Fruit fly (Drosophila melanogaster): ENCODE measurements around the gene Sarm.

DNA sequence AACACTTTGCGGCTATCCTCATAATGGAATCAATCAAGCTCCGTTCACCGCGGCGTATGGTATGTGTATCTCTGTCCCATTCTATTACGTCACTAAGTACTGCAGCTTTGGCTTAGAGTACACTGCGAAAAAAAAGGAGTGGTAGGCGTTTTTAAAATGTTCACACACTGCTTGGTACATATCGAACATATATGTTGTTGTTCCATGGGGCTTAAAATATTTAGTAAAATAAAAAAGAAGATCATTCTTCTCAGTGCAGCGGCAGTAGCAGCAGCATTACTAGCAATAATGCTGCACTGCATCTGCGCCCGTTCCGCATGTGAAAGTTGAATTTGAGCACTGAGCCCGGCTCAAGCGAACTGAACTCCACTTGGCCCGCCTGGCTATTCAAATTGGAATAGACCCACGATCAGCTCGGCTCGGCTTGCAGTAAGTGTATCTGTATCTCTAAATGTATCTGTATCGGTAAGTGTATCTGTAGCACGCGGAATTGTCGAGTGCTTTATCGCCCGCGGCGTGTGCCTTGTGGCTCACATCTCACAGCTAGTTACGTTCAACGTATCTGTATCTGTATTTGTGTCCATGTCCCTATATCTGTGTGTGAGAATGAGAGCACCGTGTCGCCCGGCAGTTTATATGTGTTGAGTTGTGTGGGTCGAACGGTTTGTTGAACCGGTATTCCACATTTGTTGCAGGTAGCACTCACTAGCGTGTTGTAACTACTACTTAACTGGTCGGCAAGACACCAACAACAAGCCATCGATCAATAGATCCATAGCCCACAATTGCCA lies 89.7 kb downstream of the Sarm start:
- no peak for TF ChIP-seq psq (optimal IDR thresholded peaks at IDR 0.05)
- TF ChIP-seq h (optimal IDR thresholded peaks at IDR 0.05), result no peak
- TF ChIP-seq insv (optimal IDR thresholded peaks at IDR 0.05), result no peak
- no peak for TF ChIP-seq ttk (optimal IDR thresholded peaks at IDR 0.05)
- no peak for TF ChIP-seq Sin3A (optimal IDR thresholded peaks at IDR 0.05)
- no peak for TF ChIP-seq Myc (optimal IDR thresholded peaks at IDR 0.05)
